Worm (Caenorhabditis elegans): Measurements from ENCODE around the gene cit-1.1.

DNA sequence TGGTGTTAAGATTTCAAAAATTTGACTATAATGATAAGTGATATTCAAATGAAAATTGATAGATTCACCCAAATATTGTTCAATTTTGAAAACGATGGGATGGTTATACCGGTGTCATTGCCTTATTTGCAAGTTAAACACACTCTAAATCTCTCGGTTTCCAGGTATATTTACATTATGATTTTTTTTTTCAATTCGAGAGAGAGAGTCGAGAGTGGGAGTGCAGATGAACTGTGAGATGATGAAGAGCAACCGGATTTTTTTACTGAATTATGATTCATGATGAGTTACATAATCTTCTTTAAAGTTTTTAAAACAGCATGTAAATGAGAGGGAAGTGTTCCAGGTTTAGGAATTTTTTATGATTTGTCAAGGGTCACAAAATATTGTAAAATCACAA lies 23.9 kb upstream of the cit-1.1 start, which contains the start of gene F44B9.10:
- no peak for TF ChIP-seq pqm-1 (tag; optimal IDR thresholded peaks at IDR 0.05)
- no peak for TF ChIP-seq eor-1 (tag; optimal IDR thresholded peaks at IDR 0.05)
- no peak for TF ChIP-seq ceh-28 (tag; optimal IDR thresholded peaks at IDR 0.05)
- TF ChIP-seq zag-1 (tag; optimal IDR thresholded peaks at IDR 0.05), result no peak
- TF ChIP-seq lin-39 (tag; optimal IDR thresholded peaks at IDR 0.05), result no peak
- TF ChIP-seq R02D3.7 (tag; optimal IDR thresholded peaks at IDR 0.05), result no peak
- TF ChIP-seq skn-1 (tag; optimal IDR thresholded peaks at IDR 0.05), result no peak

Measured in whole organism, L3 larva.